Worm (Caenorhabditis elegans) whole organism, L3 larva: ENCODE data around the gene Y54G11A.17.
"Not testable (repeated sequence)": the region's sequence is repeated elsewhere in the genome, so short reads cannot be mapped to it uniquely, and the experiment has no call there.

Experiments used
- R02D3.7 ChIP-seq: fragments of 150-350 bp; optimal IDR thresholded peaks from 2 replicates; lab custom pipeline; 2014; ENCODE audit warnings: missing biosample characterization, missing genetic modification characterization
- ceh-28 ChIP-seq: fragments of 150-350 bp; optimal IDR thresholded peaks from 2 replicates; lab custom pipeline; 2014; ENCODE audit warnings: missing biosample characterization, missing genetic modification reagents, missing genetic modification characterization
- ceh-82 ChIP-seq: fragments of 150-350 bp; optimal IDR thresholded peaks from 2 replicates; lab custom pipeline; 2014; ENCODE audit warnings: missing biosample characterization, missing genetic modification characterization
- ceh-9 ChIP-seq: sonication (generic microtip); optimal IDR thresholded peaks from 2 replicates; lab custom pipeline; 2018; ENCODE audit warnings: missing biosample characterization, missing genetic modification characterization
- egl-27 ChIP-seq: sonication (generic microtip); optimal IDR thresholded peaks from 4 replicates; lab custom pipeline; 2017; ENCODE audit warnings: missing biosample characterization, missing genetic modification reagents, missing genetic modification characterization
- elt-2 ChIP-seq: sonication (generic microtip); optimal IDR thresholded peaks from 2 replicates; lab custom pipeline; 2016; ENCODE audit warnings: missing genetic modification reagents, mild to moderate bottlenecking, missing genetic modification characterization, missing compliant biosample characterization
- elt-3 ChIP-seq, 3 experiments: fragments of 150-350 bp in 1 of 3; sonication (generic microtip) in 2 of 3; optimal IDR thresholded peaks; 2 replicates in 2 of 3; 4 replicates in 1 of 3; lab custom pipeline; 2014 to 2017; ENCODE audit warnings: missing biosample characterization in 3 of 3, missing genetic modification characterization in 3 of 3
- eor-1 ChIP-seq, 2 experiments: fragments of 150-350 bp; optimal IDR thresholded peaks; 2 replicates each; lab custom pipeline; 2014 to 2018; ENCODE audit warnings: missing biosample characterization in 2 of 2, missing genetic modification characterization in 2 of 2
- fkh-10 ChIP-seq: sonication (generic microtip); optimal IDR thresholded peaks from 2 replicates; lab custom pipeline; 2017; ENCODE audit warnings: missing biosample characterization, missing genetic modification reagents, missing genetic modification characterization
- fos-1 ChIP-seq: fragments of 150-350 bp; optimal IDR thresholded peaks from 2 replicates; lab custom pipeline; 2014; ENCODE audit warnings: missing biosample characterization, missing genetic modification characterization
- lin-15B ChIP-seq: fragments of 150-350 bp; optimal IDR thresholded peaks from 2 replicates; lab custom pipeline; 2014; ENCODE audit warnings: missing biosample characterization, missing genetic modification characterization
- lin-39 ChIP-seq: fragments of 150-350 bp; optimal IDR thresholded peaks from 2 replicates; lab custom pipeline; 2018; ENCODE audit warnings: missing biosample characterization, missing genetic modification reagents, missing genetic modification characterization
- nfya-1 ChIP-seq: sonication (generic microtip); optimal IDR thresholded peaks from 2 replicates; lab custom pipeline; 2017; ENCODE audit warnings: missing genetic modification characterization, mild to moderate bottlenecking, missing compliant biosample characterization, antibody characterized with exemption, moderate library complexity; ENCODE audit not compliant: insufficient read depth
- nhr-11 ChIP-seq: fragments of 150-350 bp; optimal IDR thresholded peaks from 2 replicates; lab custom pipeline; 2014; ENCODE audit warnings: missing biosample characterization, missing genetic modification characterization
- nhr-237 ChIP-seq: fragments of 150-350 bp; optimal IDR thresholded peaks from 2 replicates; lab custom pipeline; 2014; ENCODE audit warnings: missing biosample characterization, missing genetic modification characterization
- nhr-25 ChIP-seq: sonication (generic microtip); optimal IDR thresholded peaks from 2 replicates; lab custom pipeline; 2017; ENCODE audit warnings: missing biosample characterization, missing genetic modification characterization
- nhr-76 ChIP-seq: fragments of 150-350 bp; sonication (generic microtip); optimal IDR thresholded peaks from 5 replicates; lab custom pipeline; 2014; ENCODE audit warnings: missing biosample characterization, missing genetic modification characterization
- nhr-77 ChIP-seq: fragments of 150-350 bp; optimal IDR thresholded peaks from 2 replicates; lab custom pipeline; 2014; ENCODE audit warnings: missing biosample characterization, missing genetic modification characterization
- pqm-1 ChIP-seq: fragments of 150-350 bp; optimal IDR thresholded peaks from 2 replicates; lab custom pipeline; 2017; ENCODE audit warnings: missing biosample characterization, missing genetic modification characterization, inconsistent platforms
- snpc-4 ChIP-seq: fragments of 150-350 bp; optimal IDR thresholded peaks from 2 replicates; lab custom pipeline; 2014; ENCODE audit warnings: missing biosample characterization, missing genetic modification characterization
- tbx-2 ChIP-seq: sonication (generic microtip); optimal IDR thresholded peaks from 2 replicates; lab custom pipeline; 2016; ENCODE audit warnings: mild to moderate bottlenecking, missing genetic modification characterization, missing compliant biosample characterization
- ztf-4 ChIP-seq: fragments of 150-350 bp; optimal IDR thresholded peaks from 2 replicates; lab custom pipeline; 2014; ENCODE audit warnings: missing biosample characterization, missing genetic modification characterization

The Y54G11A.17 gene

DNA sequence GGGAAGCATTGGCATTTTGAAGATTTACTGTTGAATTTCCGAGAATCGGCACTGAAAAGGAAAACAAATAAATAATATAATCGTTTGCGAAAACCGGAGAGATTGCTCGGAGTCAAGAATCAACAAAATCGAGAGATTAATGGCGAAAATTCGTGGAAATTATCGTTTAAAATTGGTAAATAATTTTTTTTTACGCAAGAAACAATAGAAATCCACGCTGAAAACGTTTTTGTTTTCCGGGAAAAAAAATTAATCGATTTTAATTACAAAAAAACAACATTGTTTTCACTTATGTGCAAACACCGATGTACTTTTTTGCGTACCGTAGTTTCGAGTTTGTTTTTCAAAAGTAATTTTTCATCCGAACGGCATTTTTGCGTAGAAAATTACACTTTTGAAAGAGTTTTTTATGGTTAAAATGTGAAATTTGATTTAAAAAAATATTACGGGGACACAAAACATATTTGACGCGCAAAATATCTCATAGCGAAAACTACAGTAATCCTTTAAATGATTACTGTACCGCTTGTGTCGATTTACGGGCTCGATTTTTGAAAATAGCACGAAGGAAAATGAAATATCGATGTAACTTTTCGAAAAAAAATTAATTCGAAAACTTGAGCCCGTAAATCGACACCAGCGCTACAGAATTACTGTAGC is 38.3 kb downstream of the Y54G11A.17 start, which contains the start of gene ctl-3:
TSS of gene ctl-3 (minus strand) at position 51 of the 660 bp plus-strand sequence.
- TF ChIP-seq ceh-9 (tag; lab: Kevin White, UChicago): no peak
- TF ChIP-seq snpc-4 (tag; lab: Kevin White, UChicago): no peak
- TF ChIP-seq ztf-4 (tag; lab: Kevin White, UChicago): no peak
- TF ChIP-seq R02D3.7 (tag; lab: Kevin White, UChicago): no peak
- TF ChIP-seq nhr-76: no peak
- no peak for TF ChIP-seq nhr-25 (tag; lab: Kevin White, UChicago)
- TF ChIP-seq lin-15B: no peak
- no peak for TF ChIP-seq ceh-28
- no peak for TF ChIP-seq tbx-2 (tag; lab: Kevin White, UChicago)
- TF ChIP-seq nhr-237 (tag; lab: Kevin White, UChicago): no peak
- no peak for TF ChIP-seq eor-1 (tag; optimal IDR thresholded peaks at IDR 0.05; lab: Kevin White, UChicago)
- no peak for TF ChIP-seq lin-39 (tag; lab: Kevin White, UChicago)
- TF ChIP-seq fos-1 (tag; lab: Kevin White, UChicago): no peak
- TF ChIP-seq nhr-11 (tag; lab: Kevin White, UChicago): no peak
- TF ChIP-seq fkh-10: no peak
- TF ChIP-seq elt-3 (tag; optimal IDR thresholded peaks at IDR 0.05; lab: Kevin White, UChicago): no peak
- TF ChIP-seq pqm-1 (tag; lab: Kevin White, UChicago): no peak

DNA sequence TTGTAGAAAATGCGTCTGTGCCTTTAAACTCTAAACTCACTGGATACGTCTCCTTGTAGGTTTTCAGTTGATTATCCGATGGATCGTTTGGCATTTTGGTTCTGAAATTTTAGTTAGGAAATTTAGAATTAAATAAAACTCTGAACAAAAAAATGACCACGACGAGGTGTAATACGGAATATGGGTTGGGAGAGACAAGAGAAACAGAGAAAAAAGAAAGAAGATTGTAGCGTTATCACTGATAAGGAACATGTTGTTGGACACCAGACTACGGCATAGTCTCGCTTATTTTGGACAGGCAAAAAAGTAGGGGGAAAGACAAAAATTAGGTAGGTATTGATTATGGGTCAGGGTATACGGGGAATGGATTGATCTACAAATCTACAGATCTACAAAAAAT is 43.0 kb downstream of the Y54G11A.17 start, which contains the start of gene ctl-1:
TSS of gene ctl-1 (minus strand) at position 101 of the 400 bp plus-strand sequence.
- TF ChIP-seq nhr-25 (tag; lab: Kevin White, UChicago); fkh-10; egl-27 (tag; lab: Kevin White, UChicago): not testable (repeated sequence)

DNA sequence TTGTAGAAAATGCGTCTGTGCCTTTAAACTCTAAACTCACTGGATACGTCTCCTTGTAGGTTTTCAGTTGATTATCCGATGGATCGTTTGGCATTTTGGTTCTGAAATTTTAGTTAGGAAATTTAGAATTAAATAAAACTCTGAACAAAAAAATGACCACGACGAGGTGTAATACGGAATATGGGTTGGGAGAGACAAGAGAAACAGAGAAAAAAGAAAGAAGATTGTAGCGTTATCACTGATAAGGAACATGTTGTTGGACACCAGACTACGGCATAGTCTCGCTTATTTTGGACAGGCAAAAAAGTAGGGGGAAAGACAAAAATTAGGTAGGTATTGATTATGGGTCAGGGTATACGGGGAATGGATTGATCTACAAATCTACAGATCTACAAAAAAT is 47.3 kb downstream of the Y54G11A.17 start, which contains the start of gene ctl-2:
TSS of gene ctl-2 (minus strand) at position 101 of the 400 bp plus-strand sequence.
- not testable (repeated sequence) for TF ChIP-seq ceh-82, elt-2, nhr-77
- TF ChIP-seq, all 47 proteins: peak for 0; not testable (repeated sequence) for 47

DNA sequence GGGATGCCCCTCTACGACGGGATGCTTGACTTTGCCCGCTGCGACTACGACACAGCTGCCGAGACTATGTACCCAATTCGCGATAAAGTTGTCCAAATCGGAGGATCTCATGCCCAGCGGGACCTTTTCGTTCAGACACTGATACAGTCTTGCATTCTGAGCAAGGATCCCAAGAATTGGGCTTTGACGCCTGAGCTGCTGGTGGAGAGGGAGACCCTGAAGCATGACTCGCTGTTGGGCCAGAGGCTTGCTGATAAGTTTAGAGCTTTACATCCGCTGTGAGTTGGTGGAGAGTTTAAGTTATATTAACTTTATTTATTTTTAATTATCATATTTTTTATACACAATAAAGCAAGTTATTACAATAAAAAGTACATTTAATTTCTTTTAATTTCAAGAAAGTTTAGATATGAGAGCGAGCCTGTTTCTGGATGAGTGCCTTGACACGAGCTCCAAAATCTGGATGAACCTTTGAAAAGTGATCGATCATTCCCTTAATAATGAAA is 49.9 kb downstream of the Y54G11A.17 start:
- TF ChIP-seq elt-2 (peak; percentile 20), nfya-1 (no peak)
